Worm (Caenorhabditis elegans) whole organism, L4 larva: ENCODE results near the gene chil-25.

ENCODE experiments used
- F44E2.7 ChIP-seq: fragments of 200-800 bp; sonication (Bioruptor generic); IDR thresholded peaks from 2 replicates; pipeline ENCODE4 v2.1.2; 2022; ENCODE audit warnings: missing genetic modification characterization, missing compliant biosample characterization
- T20F7.1 ChIP-seq: fragments of 200-800 bp; sonication (Bioruptor generic); optimal IDR thresholded peaks from 2 replicates; lab custom pipeline; 2018; ENCODE audit warnings: mild to moderate bottlenecking, missing genetic modification characterization, missing compliant biosample characterization
- Y48G9A.11 ChIP-seq: fragments of 200-800 bp; sonication (Bioruptor generic); IDR thresholded peaks from 2 replicates; pipeline ENCODE4 v1.3.6; 2022; ENCODE audit warnings: missing genetic modification reagents, missing genetic modification characterization, missing compliant biosample characterization
- ZK546.5 ChIP-seq, 2 experiments: sonication (generic microtip); optimal IDR thresholded peaks; 2 replicates each; lab custom pipeline; 2017; ENCODE audit warnings: missing biosample characterization in 2 of 2, missing genetic modification characterization in 2 of 2
- ama-1 ChIP-seq: fragments of 150-350 bp; optimal IDR thresholded peaks from 2 replicates; lab custom pipeline; 2014; ENCODE audit warnings: inconsistent platforms, mixed read lengths
- ceh-28 ChIP-seq: fragments of 150-350 bp; optimal IDR thresholded peaks from 2 replicates; lab custom pipeline; 2014; ENCODE audit warnings: missing biosample characterization, missing genetic modification reagents, missing genetic modification characterization
- ceh-62 ChIP-seq: sonication (generic microtip); optimal IDR thresholded peaks from 2 replicates; lab custom pipeline; 2017; ENCODE audit warnings: missing biosample characterization, missing genetic modification characterization
- ceh-82 ChIP-seq: sonication (generic microtip); optimal IDR thresholded peaks from 2 replicates; lab custom pipeline; 2017; ENCODE audit warnings: missing biosample characterization, missing genetic modification characterization
- ces-1 ChIP-seq: fragments of 150-350 bp; sonication (generic microtip); optimal IDR thresholded peaks from 4 replicates; lab custom pipeline; 2014; ENCODE audit warnings: missing biosample characterization, missing genetic modification reagents, missing genetic modification characterization
- ctbp-1 ChIP-seq: fragments of 200-800 bp; sonication (Bioruptor generic); IDR thresholded peaks from 2 replicates; pipeline ENCODE4 v1.3.6; 2022; ENCODE audit warnings: missing genetic modification reagents, missing genetic modification characterization, missing compliant biosample characterization
- daf-16 ChIP-seq, 3 experiments: sonication (generic microtip); optimal IDR thresholded peaks; 2 replicates each; lab custom pipeline; 2016 to 2017; ENCODE audit warnings: missing genetic modification characterization in 3 of 3, missing genetic modification reagents in 3 of 3, mild to moderate bottlenecking in 2 of 3, missing compliant biosample characterization in 2 of 3, missing biosample characterization in 1 of 3, moderate library complexity in 1 of 3
- daf-19 ChIP-seq: fragments of 200-800 bp; sonication (Bioruptor generic); conservative IDR thresholded peaks from 2 replicates; pipeline ENCODE4 v1.3.6; 2022; ENCODE audit warnings: missing genetic modification characterization, missing compliant biosample characterization
- dmd-6 ChIP-seq: fragments of 200-800 bp; sonication (Bioruptor generic); IDR thresholded peaks from 2 replicates; pipeline ENCODE4 v1.3.6; 2022; ENCODE audit warnings: missing genetic modification reagents, missing genetic modification characterization, missing compliant biosample characterization
- dpl-1 ChIP-seq: fragments of 150-350 bp; optimal IDR thresholded peaks from 2 replicates; lab custom pipeline; 2014; ENCODE audit warnings: missing biosample characterization, missing genetic modification reagents, missing genetic modification characterization
- dve-1 ChIP-seq: sonication (generic microtip); optimal IDR thresholded peaks from 2 replicates; lab custom pipeline; 2017; ENCODE audit warnings: antibody characterized with exemption, mild to moderate bottlenecking, missing genetic modification characterization, missing compliant biosample characterization; ENCODE audit not compliant: insufficient read depth
- egl-27 ChIP-seq: sonication (generic microtip); optimal IDR thresholded peaks from 3 replicates; lab custom pipeline; 2017; ENCODE audit warnings: missing biosample characterization, missing genetic modification reagents, missing genetic modification characterization
- egl-43 ChIP-seq: fragments of 200-800 bp; sonication (Bioruptor generic); IDR thresholded peaks from 2 replicates; pipeline ENCODE4 v1.3.6; 2022; ENCODE audit warnings: missing genetic modification reagents, missing genetic modification characterization, missing compliant biosample characterization
- gei-8 ChIP-seq: fragments of 200-800 bp; sonication (Bioruptor generic); optimal IDR thresholded peaks from 2 replicates; lab custom pipeline; 2018; ENCODE audit warnings: mild to moderate bottlenecking, missing genetic modification characterization, missing compliant biosample characterization
- hlh-11 ChIP-seq: fragments of 200-800 bp; sonication (Bioruptor generic); optimal IDR thresholded peaks from 2 replicates; lab custom pipeline; 2018; ENCODE audit warnings: mild to moderate bottlenecking, missing genetic modification characterization, missing compliant biosample characterization
- hlh-30 ChIP-seq: sonication (generic microtip); optimal IDR thresholded peaks from 2 replicates; lab custom pipeline; 2017; ENCODE audit warnings: antibody characterized with exemption, mild to moderate bottlenecking, missing genetic modification characterization, missing compliant biosample characterization; ENCODE audit not compliant: insufficient read depth
- hmg-1.1 ChIP-seq: fragments of 200-800 bp; sonication (Bioruptor generic); IDR thresholded peaks from 2 replicates; pipeline ENCODE4 v1.3.6; 2022; ENCODE audit warnings: missing genetic modification reagents, missing genetic modification characterization, missing compliant biosample characterization
- jun-1 ChIP-seq: fragments of 150-350 bp; optimal IDR thresholded peaks from 2 replicates; lab custom pipeline; 2014; ENCODE audit warnings: missing biosample characterization, missing genetic modification reagents, missing genetic modification characterization
- lin-1 ChIP-seq: fragments of 200-800 bp; sonication (Bioruptor generic); IDR thresholded peaks from 2 replicates; pipeline ENCODE4 v1.3.6; 2022; ENCODE audit warnings: missing genetic modification reagents, missing genetic modification characterization, missing compliant biosample characterization
- lin-15B ChIP-seq: fragments of 150-350 bp; sonication (generic microtip); optimal IDR thresholded peaks from 3 replicates; lab custom pipeline; 2014; ENCODE audit warnings: missing biosample characterization, missing genetic modification characterization
- lin-39 ChIP-seq: fragments of 150-350 bp; optimal IDR thresholded peaks from 2 replicates; lab custom pipeline; 2014; ENCODE audit warnings: missing biosample characterization, missing genetic modification reagents, missing genetic modification characterization
- lir-3 ChIP-seq: sonication (generic microtip); optimal IDR thresholded peaks from 2 replicates; lab custom pipeline; 2016; ENCODE audit warnings: mild to moderate bottlenecking, missing genetic modification characterization, missing compliant biosample characterization
- lsy-2 ChIP-seq, 2 experiments: fragments of 150-350 bp in 1 of 2; sonication (generic microtip) in 1 of 2; optimal IDR thresholded peaks; 2 replicates each; lab custom pipeline; 2014 to 2017; ENCODE audit warnings: missing biosample characterization in 2 of 2, missing genetic modification characterization in 2 of 2
- madf-9 ChIP-seq: fragments of 200-800 bp; sonication (Bioruptor generic); conservative IDR thresholded peaks from 2 replicates; pipeline ENCODE4 v1.3.6; 2022; ENCODE audit warnings: missing genetic modification reagents, missing genetic modification characterization, missing compliant biosample characterization
- mdl-1 ChIP-seq, 2 experiments: fragments of 150-350 bp in 1 of 2; sonication (generic microtip) in 1 of 2; optimal IDR thresholded peaks; 2 replicates each; lab custom pipeline; 2014 to 2017; ENCODE audit warnings: missing biosample characterization in 2 of 2, missing genetic modification characterization in 2 of 2
- mep-1 ChIP-seq: fragments of 150-350 bp; sonication (generic microtip); optimal IDR thresholded peaks from 3 replicates; lab custom pipeline; 2014; ENCODE audit warnings: missing biosample characterization, missing genetic modification characterization
- mes-2 ChIP-seq: sonication (generic microtip); optimal IDR thresholded peaks from 2 replicates; lab custom pipeline; 2016; ENCODE audit warnings: missing genotype, mild to moderate bottlenecking, missing genetic modification characterization, missing compliant biosample characterization; ENCODE audit not compliant: poor library complexity, severe bottlenecking
- nhr-10 ChIP-seq: fragments of 150-350 bp; optimal IDR thresholded peaks from 2 replicates; lab custom pipeline; 2014; ENCODE audit warnings: missing biosample characterization, missing genetic modification characterization
- nhr-102 ChIP-seq: sonication (generic microtip); optimal IDR thresholded peaks from 2 replicates; lab custom pipeline; 2016; ENCODE audit warnings: mild to moderate bottlenecking, missing genetic modification characterization, moderate library complexity, missing compliant biosample characterization
- nhr-11 ChIP-seq: fragments of 150-350 bp; optimal IDR thresholded peaks from 2 replicates; lab custom pipeline; 2014; ENCODE audit warnings: missing biosample characterization, missing genetic modification characterization
- nhr-111 ChIP-seq: fragments of 200-800 bp; sonication (Bioruptor generic); optimal IDR thresholded peaks from 2 replicates; lab custom pipeline; 2018; ENCODE audit warnings: mild to moderate bottlenecking, missing genetic modification characterization, missing compliant biosample characterization
- nhr-48 ChIP-seq: sonication (generic microtip); optimal IDR thresholded peaks from 2 replicates; lab custom pipeline; 2016; ENCODE audit warnings: mild to moderate bottlenecking, missing genetic modification characterization, missing compliant biosample characterization
- nhr-76 ChIP-seq: fragments of 150-350 bp; optimal IDR thresholded peaks from 2 replicates; lab custom pipeline; 2014; ENCODE audit warnings: missing biosample characterization, missing genetic modification characterization
- nhr-77 ChIP-seq: fragments of 150-350 bp; optimal IDR thresholded peaks from 2 replicates; lab custom pipeline; 2014; ENCODE audit warnings: missing biosample characterization, missing genetic modification characterization
- pha-4 ChIP-seq, 2 experiments: fragments of 150-350 bp in 1 of 2; fragments of 200-800 bp in 1 of 2; sonication (Bioruptor generic) in 1 of 2; IDR thresholded peaks in 1 of 2; optimal IDR thresholded peaks in 1 of 2; 2 replicates each; pipeline versions ENCODE4 v1.3.6 to Lab custom; 2014 to 2022; ENCODE audit warnings: missing genetic modification characterization in 2 of 2, missing genetic modification reagents in 2 of 2, missing biosample characterization in 1 of 2, missing compliant biosample characterization in 1 of 2
- skn-1 ChIP-seq: fragments of 150-350 bp; optimal IDR thresholded peaks from 2 replicates; lab custom pipeline; 2014; ENCODE audit warnings: missing biosample characterization, missing genetic modification characterization
- snpc-1.2 ChIP-seq: fragments of 200-800 bp; sonication (Bioruptor generic); IDR thresholded peaks from 2 replicates; pipeline ENCODE4 v1.3.6; 2022; ENCODE audit warnings: missing genetic modification reagents, missing genetic modification characterization, missing compliant biosample characterization
- snpc-4 ChIP-seq: fragments of 150-350 bp; optimal IDR thresholded peaks from 2 replicates; lab custom pipeline; 2014; ENCODE audit warnings: missing biosample characterization, missing genetic modification characterization
- spr-1 ChIP-seq: sonication (generic microtip); optimal IDR thresholded peaks from 2 replicates; lab custom pipeline; 2016; ENCODE audit warnings: mild to moderate bottlenecking, missing genetic modification characterization, missing compliant biosample characterization
- spr-3 ChIP-seq: fragments of 200-800 bp; sonication (Bioruptor generic); optimal IDR thresholded peaks from 2 replicates; lab custom pipeline; 2018; ENCODE audit warnings: mild to moderate bottlenecking, missing genetic modification characterization, missing compliant biosample characterization
- tra-1 ChIP-seq: fragments of 200-800 bp; sonication (Bioruptor generic); IDR thresholded peaks from 2 replicates; pipeline ENCODE4 v1.3.6; 2022; ENCODE audit warnings: missing genetic modification reagents, missing genetic modification characterization, missing compliant biosample characterization
- unc-130 ChIP-seq: sonication (generic microtip); optimal IDR thresholded peaks from 2 replicates; lab custom pipeline; 2016; ENCODE audit warnings: missing genetic modification reagents, missing genetic modification characterization, missing compliant biosample characterization
- unc-62 ChIP-seq, 3 experiments: fragments of 150-350 bp in 1 of 3; sonication (generic microtip); optimal IDR thresholded peaks in 2 of 3; peaks in 1 of 3; 1 replicate in 1 of 3; 2 replicates in 2 of 3; lab custom pipeline; 2014 to 2017; ENCODE audit warnings: missing biosample characterization in 3 of 3, missing genetic modification characterization in 3 of 3, missing genetic modification reagents in 3 of 3, missing genotype in 1 of 3
- zip-11 ChIP-seq: fragments of 200-800 bp; sonication (Bioruptor generic); IDR thresholded peaks from 2 replicates; pipeline ENCODE4 v1.3.6; 2022; ENCODE audit warnings: missing genetic modification characterization, missing compliant biosample characterization

chil-25 gene

ce11 chrII:9501955-9502354, 27.7 kb upstream of the chil-25 start (continued):
- no peak for TF ChIP-seq snpc-4 (tag; lab: Kevin White, UChicago)
- no peak for TF ChIP-seq ama-1 (lab: Kevin White, UChicago)
- TF ChIP-seq lin-15B (tag; lab: Kevin White, UChicago): no peak
- TF ChIP-seq skn-1: no peak
- TF ChIP-seq dmd-6 (GFP tag; lab: Robert Waterston, UW): peak; percentile 91
- TF ChIP-seq lin-39 (tag; lab: Kevin White, UChicago): no peak
- no peak for TF ChIP-seq lir-3 (tag; lab: Kevin White, UChicago)
- TF ChIP-seq spr-3 (GFP tag; lab: Kevin White, UChicago): no peak
- TF ChIP-seq ZK546.5 (tag; optimal IDR thresholded peaks at IDR 0.05; lab: Kevin White, UChicago): no peak

ce11 chrII:9500926-9501325, 26.7 kb upstream of the chil-25 start:
- TF ChIP-seq ceh-82 (tag; lab: Kevin White, UChicago) (no peak), nhr-48 (peak; percentile 86), ceh-62 (tag; lab: Kevin White, UChicago) (no peak), nhr-10 (tag; lab: Kevin White, UChicago) (peak; percentile 24), snpc-1.2 (no peak), Y48G9A.11 (GFP tag; lab: Robert Waterston, UW) (no peak), lin-1 (GFP tag; lab: Robert Waterston, UW) (peak; percentile 85), zip-11 (GFP tag; lab: Robert Waterston, UW) (no peak), F44E2.7 (GFP tag; lab: Robert Waterston, UW) (no peak), unc-62 (GFP tag; optimal IDR thresholded peaks at IDR 0.05 in 1 of 2; lab: Kevin White, UChicago) (peak in 1 of 2 experiments; percentile 62), unc-62 (tag; optimal IDR thresholded peaks at IDR 0.05; lab: Kevin White, UChicago) (no peak), spr-1 (tag; lab: Kevin White, UChicago) (no peak), dpl-1 (GFP tag; lab: Kevin White, UChicago) (no peak), lsy-2 (tag; optimal IDR thresholded peaks at IDR 0.05; lab: Kevin White, UChicago) (peak in 1 of 2 experiments; percentile 41), mdl-1 (tag; optimal IDR thresholded peaks at IDR 0.05; lab: Kevin White, UChicago) (peak in 1 of 2 experiments; percentile 25), dve-1 (tag; lab: Kevin White, UChicago) (peak; percentile 96), gei-8 (peak; percentile 62), egl-27 (tag; lab: Kevin White, UChicago) (no peak), snpc-4 (tag; lab: Kevin White, UChicago) (no peak), ctbp-1 (no peak), nhr-11 (tag; lab: Kevin White, UChicago) (peak; percentile 12), ces-1 (GFP tag; lab: Kevin White, UChicago) (no peak), nhr-102 (peak; percentile 83), lin-39 (tag; lab: Kevin White, UChicago) (no peak), T20F7.1 (GFP tag; lab: Kevin White, UChicago) (peak; percentile 55), daf-16 (GFP tag; optimal IDR thresholded peaks at IDR 0.05; lab: Kevin White, UChicago) (peak in 1 of 2 experiments; percentile 49), daf-16 (tag; optimal IDR thresholded peaks at IDR 0.05; lab: Kevin White, UChicago) (peak; percentile 96), madf-9 (GFP tag; lab: Robert Waterston, UW) (no peak), hlh-30 (peak; percentile 86), hlh-11 (tag; lab: Kevin White, UChicago) (peak; percentile 95), unc-130 (GFP tag; lab: Kevin White, UChicago) (no peak), nhr-111 (GFP tag; lab: Kevin White, UChicago) (no peak), daf-19 (GFP tag; lab: Robert Waterston, UW) (no peak), tra-1 (GFP tag; lab: Robert Waterston, UW) (peak; percentile 88), mep-1 (tag; lab: Kevin White, UChicago) (peak; percentile 60), egl-43 (GFP tag; lab: Robert Waterston, UW) (no peak), pha-4 (GFP tag; IDR thresholded peaks at IDR 0.05; lab: Robert Waterston, UW) (no peak), pha-4 (tag; optimal IDR thresholded peaks at IDR 0.05; lab: Kevin White, UChicago) (peak; percentile 44), hmg-1.1 (GFP tag; lab: Robert Waterston, UW) (no peak), nhr-77 (tag; lab: Kevin White, UChicago) (peak; percentile 79), ceh-28 (tag; lab: Kevin White, UChicago) (no peak), jun-1 (tag; lab: Kevin White, UChicago) (peak; percentile 53), mes-2 (peak; percentile 52), nhr-76 (tag; lab: Kevin White, UChicago) (no peak)
